Worm (Caenorhabditis elegans) whole organism, mixed stage, embryonic: ENCODE results near the gene F56D5.5.

ENCODE experiments used
- M03D4.4 ChIP-seq: sonication (generic microtip); optimal IDR thresholded peaks from 2 replicates; lab custom pipeline; 2017; ENCODE audit warnings: mild to moderate bottlenecking, missing genetic modification characterization, missing compliant biosample characterization
- bed-3 ChIP-seq: fragments of 200-800 bp; sonication (Bioruptor generic); optimal IDR thresholded peaks from 3 replicates; lab custom pipeline; 2018; ENCODE audit warnings: mild to moderate bottlenecking, missing genetic modification characterization, moderate library complexity, missing compliant biosample characterization
- ceh-39 ChIP-seq: fragments of 150-350 bp; optimal IDR thresholded peaks from 2 replicates; lab custom pipeline; 2014; ENCODE audit warnings: missing biosample characterization, missing genetic modification characterization
- ceh-43 ChIP-seq: fragments of 200-800 bp; sonication (Bioruptor generic); optimal IDR thresholded peaks from 2 replicates; lab custom pipeline; 2018; ENCODE audit warnings: mild to moderate bottlenecking, missing genetic modification characterization, moderate library complexity, missing compliant biosample characterization
- ceh-83 ChIP-seq: fragments of 200-800 bp; sonication (Bioruptor generic); optimal IDR thresholded peaks from 2 replicates; lab custom pipeline; 2018; ENCODE audit warnings: mild to moderate bottlenecking, missing genetic modification characterization, missing compliant biosample characterization
- ces-1 ChIP-seq: fragments of 150-350 bp; optimal IDR thresholded peaks from 2 replicates; lab custom pipeline; 2014; ENCODE audit warnings: missing biosample characterization, missing genetic modification reagents, missing genetic modification characterization
- cnd-1 ChIP-seq: fragments of 200-800 bp; sonication (Bioruptor generic); optimal IDR thresholded peaks from 2 replicates; lab custom pipeline; 2018; ENCODE audit warnings: mild to moderate bottlenecking, missing genetic modification characterization, missing compliant biosample characterization
- drap-1 ChIP-seq: fragments of 200-800 bp; sonication (Bioruptor generic); optimal IDR thresholded peaks from 3 replicates; lab custom pipeline; 2018; ENCODE audit warnings: mild to moderate bottlenecking, missing genetic modification characterization, missing compliant biosample characterization
- elt-1 ChIP-seq: sonication (generic microtip); optimal IDR thresholded peaks from 2 replicates; lab custom pipeline; 2017; ENCODE audit warnings: missing genetic modification characterization, mild to moderate bottlenecking, missing compliant biosample characterization, antibody characterized with exemption, moderate library complexity, borderline replicate concordance; ENCODE audit not compliant: insufficient read depth
- elt-3 ChIP-seq: fragments of 150-350 bp; optimal IDR thresholded peaks from 2 replicates; lab custom pipeline; 2014; ENCODE audit warnings: missing biosample characterization, missing genetic modification characterization
- flh-1 ChIP-seq: fragments of 200-800 bp; sonication (Bioruptor generic); optimal IDR thresholded peaks from 2 replicates; lab custom pipeline; 2018; ENCODE audit warnings: mild to moderate bottlenecking, missing genetic modification characterization, moderate library complexity, missing compliant biosample characterization
- ham-2 ChIP-seq: fragments of 200-800 bp; sonication (Bioruptor generic); optimal IDR thresholded peaks from 2 replicates; lab custom pipeline; 2018; ENCODE audit warnings: mild to moderate bottlenecking, missing genetic modification characterization, missing compliant biosample characterization
- hlh-1 ChIP-seq: fragments of 150-350 bp; optimal IDR thresholded peaks from 2 replicates; lab custom pipeline; 2014; ENCODE audit warnings: missing biosample characterization, missing genetic modification reagents, missing genetic modification characterization
- lin-32 ChIP-seq: fragments of 200-800 bp; sonication (Bioruptor generic); optimal IDR thresholded peaks from 2 replicates; lab custom pipeline; 2018; ENCODE audit warnings: mild to moderate bottlenecking, missing genetic modification characterization, missing compliant biosample characterization
- lsy-2 ChIP-seq: fragments of 150-350 bp; optimal IDR thresholded peaks from 2 replicates; lab custom pipeline; 2014; ENCODE audit warnings: missing biosample characterization, missing genetic modification characterization
- mab-5 ChIP-seq: fragments of 150-350 bp; optimal IDR thresholded peaks from 2 replicates; lab custom pipeline; 2014; ENCODE audit warnings: missing biosample characterization, missing genetic modification characterization
- mep-1 ChIP-seq: fragments of 150-350 bp; optimal IDR thresholded peaks from 2 replicates; lab custom pipeline; 2017; ENCODE audit warnings: missing biosample characterization, missing genetic modification reagents, missing genetic modification characterization, inconsistent platforms
- mls-2 ChIP-seq: sonication (generic microtip); optimal IDR thresholded peaks from 2 replicates; lab custom pipeline; 2016; ENCODE audit warnings: mild to moderate bottlenecking, missing genetic modification characterization, moderate library complexity, missing compliant biosample characterization
- nhr-237 ChIP-seq: fragments of 150-350 bp; optimal IDR thresholded peaks from 2 replicates; lab custom pipeline; 2014; ENCODE audit warnings: missing biosample characterization, missing genetic modification characterization
- nhr-76 ChIP-seq: sonication (generic microtip); optimal IDR thresholded peaks from 2 replicates; lab custom pipeline; 2017; ENCODE audit warnings: missing biosample characterization, missing genetic modification characterization
- sem-2 ChIP-seq: fragments of 200-800 bp; sonication (Bioruptor generic); optimal IDR thresholded peaks from 2 replicates; lab custom pipeline; 2018; ENCODE audit warnings: mild to moderate bottlenecking, missing genetic modification characterization, missing compliant biosample characterization
- sptf-1 ChIP-seq: sonication (generic microtip); optimal IDR thresholded peaks from 2 replicates; lab custom pipeline; 2017; ENCODE audit warnings: mild to moderate bottlenecking, missing genetic modification characterization, moderate library complexity, missing compliant biosample characterization
- tbx-8 ChIP-seq: fragments of 200-800 bp; sonication (Bioruptor generic); optimal IDR thresholded peaks from 2 replicates; lab custom pipeline; 2018; ENCODE audit warnings: mild to moderate bottlenecking, missing genetic modification characterization, moderate library complexity, missing compliant biosample characterization
- unc-120 ChIP-seq: sonication (generic microtip); optimal IDR thresholded peaks from 2 replicates; lab custom pipeline; 2017; ENCODE audit warnings: missing genetic modification characterization, missing compliant biosample characterization; ENCODE audit not compliant: poor library complexity, severe bottlenecking
- unc-39 ChIP-seq: fragments of 150-350 bp; optimal IDR thresholded peaks from 2 replicates; lab custom pipeline; 2014; ENCODE audit warnings: missing biosample characterization, missing genetic modification characterization
- unc-62 ChIP-seq: fragments of 150-350 bp; optimal IDR thresholded peaks from 2 replicates; lab custom pipeline; 2014; ENCODE audit warnings: missing biosample characterization, missing genetic modification reagents, missing genetic modification characterization
- ztf-11 ChIP-seq: fragments of 150-350 bp; optimal IDR thresholded peaks from 2 replicates; lab custom pipeline; 2014; ENCODE audit warnings: missing biosample characterization, missing genetic modification characterization

The F56D5.5 gene

ce11 chrIV:9396118-9396517 lies 11.8 kb downstream of the F56D5.5 start, which contains the start of gene col-121:
Gene col-121 (minus strand): TSS chrIV:9396218.
- TF ChIP-seq elt-1 (tag; lab: Kevin White, UChicago) (peak; percentile 87), elt-3 (tag; lab: Kevin White, UChicago) (peak; percentile 37), ham-2 (GFP tag; lab: Kevin White, UChicago) (no peak)

DNA sequence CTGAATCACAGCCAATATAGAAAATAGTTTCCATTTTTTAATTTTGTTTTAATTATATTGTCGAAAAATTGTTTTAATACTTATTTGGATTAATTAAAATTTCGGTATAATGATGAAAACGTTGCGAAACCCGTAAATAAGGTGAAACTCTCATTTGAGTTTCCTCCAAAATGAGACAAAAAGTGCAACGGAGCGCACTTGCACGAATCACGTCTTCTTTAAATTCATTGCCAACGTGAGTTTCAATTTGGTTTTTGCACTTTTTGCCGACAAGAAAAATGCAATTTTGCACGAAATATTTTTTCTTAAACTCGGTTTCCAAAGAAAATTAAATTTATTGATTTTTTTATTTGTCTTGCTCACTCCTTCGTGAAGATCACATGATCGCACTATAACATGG lies 21.9 kb downstream of the F56D5.5 start, which contains the start of gene daf-15:
Gene daf-15, plus strand, starts transcription at position 171 of the 400 bp plus-strand sequence.
- no peak for TF ChIP-seq lin-32
- TF ChIP-seq mep-1 (tag; lab: Kevin White, UChicago), result peak; percentile 0
- TF ChIP-seq lsy-2 (tag; lab: Kevin White, UChicago), result peak; percentile 14

DNA sequence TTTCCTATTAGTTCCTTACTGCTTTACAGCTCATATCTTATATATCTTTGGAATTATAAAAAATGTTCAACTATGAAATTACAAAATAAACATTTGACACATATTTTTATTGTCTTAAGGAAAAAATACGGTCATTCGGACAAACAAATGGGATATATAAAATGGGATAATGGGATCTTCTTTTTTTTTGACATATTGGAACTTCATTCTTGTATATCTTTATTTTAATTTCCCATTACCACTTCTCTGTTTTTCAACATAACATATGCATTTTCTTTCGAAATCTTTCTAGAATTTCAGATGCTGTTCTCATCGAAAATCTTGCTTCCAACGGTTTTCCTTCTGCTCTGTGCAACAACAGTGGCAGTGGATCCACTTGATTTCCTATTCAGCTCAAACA lies 23.1 kb downstream of the F56D5.5 start, which contains the start of gene C10C5.7:
Gene C10C5.7, plus strand, starts transcription at position 301 of the 400 bp plus-strand sequence.
- no peak for TF ChIP-seq nhr-76
- no peak for TF ChIP-seq unc-120 (tag; lab: Kevin White, UChicago)

- TF ChIP-seq M03D4.4 (tag; lab: Kevin White, UChicago), result no peak
- TF ChIP-seq cnd-1 (tag; lab: Kevin White, UChicago), result no peak
- no peak for TF ChIP-seq ham-2 (GFP tag; lab: Kevin White, UChicago)
- no peak for TF ChIP-seq mab-5 (tag; lab: Kevin White, UChicago)
- TF ChIP-seq sem-2 (GFP tag; lab: Kevin White, UChicago), result no peak
- TF ChIP-seq bed-3 (GFP tag; lab: Kevin White, UChicago), result no peak
- no peak for TF ChIP-seq lsy-2 (tag; lab: Kevin White, UChicago)
- TF ChIP-seq unc-39 (tag; lab: Kevin White, UChicago), result no peak
- TF ChIP-seq, all 35 proteins: peak for 0
These were observed 26.8 kb downstream of the F56D5.5 start, which contains the start of gene C10C5.5 for ce11 chrIV:9381136-9381535. Gene C10C5.5 (plus strand): TSS chrIV:9381436.

- TF ChIP-seq nhr-237 (no peak), elt-3 (tag; lab: Kevin White, UChicago) (no peak), ztf-11 (tag; lab: Kevin White, UChicago) (no peak), unc-62 (GFP tag; lab: Kevin White, UChicago) (no peak), ham-2 (GFP tag; lab: Kevin White, UChicago) (no peak), ceh-39 (tag; lab: Kevin White, UChicago) (no peak), sptf-1 (tag; lab: Kevin White, UChicago) (no peak), ces-1 (GFP tag; lab: Kevin White, UChicago) (no peak), unc-120 (tag; lab: Kevin White, UChicago) (no peak), flh-1 (GFP tag; lab: Kevin White, UChicago) (no peak)
- TF ChIP-seq, all 35 proteins: peak for 0
These were observed 29.6 kb downstream of the F56D5.5 start, which contains the start of gene C10C5.4 for ce11 chrIV:9378272-9378671. Gene C10C5.4 (plus strand): TSS chrIV:9378552.

- TF ChIP-seq ztf-11 (tag; lab: Kevin White, UChicago) (no peak), bed-3 (GFP tag; lab: Kevin White, UChicago) (no peak), mep-1 (tag; lab: Kevin White, UChicago) (no peak), tbx-8 (no peak), ceh-43 (no peak), ceh-83 (no peak), elt-3 (tag; lab: Kevin White, UChicago) (no peak), ham-2 (GFP tag; lab: Kevin White, UChicago) (no peak), cnd-1 (tag; lab: Kevin White, UChicago) (no peak), lsy-2 (tag; lab: Kevin White, UChicago) (no peak), mls-2 (tag; lab: Kevin White, UChicago) (no peak), hlh-1 (tag; lab: Kevin White, UChicago) (no peak), lin-32 (no peak)
These were observed 31.4 kb downstream of the F56D5.5 start for ce11 chrIV:9376550-9376949.

DNA sequence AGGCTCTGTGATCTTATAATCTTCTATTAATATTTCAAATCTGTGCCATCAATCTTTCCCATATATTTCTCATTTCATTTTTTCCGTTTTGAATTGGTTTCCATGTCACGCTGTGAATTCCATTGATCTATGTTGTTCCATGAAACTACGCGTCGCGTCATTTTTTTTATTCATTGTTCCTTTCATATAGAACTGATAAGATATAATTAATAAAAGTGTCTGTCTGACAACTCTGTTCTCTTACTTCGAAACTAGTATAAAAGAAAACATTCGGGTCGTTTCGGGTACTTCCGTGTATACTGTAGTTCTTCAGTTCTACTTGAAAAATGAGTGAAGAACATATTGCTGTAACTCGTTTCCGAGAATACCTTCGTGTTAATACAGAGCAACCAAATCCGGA lies 33.4 kb downstream of the F56D5.5 start, which contains the start of gene C10C5.3:
Gene C10C5.3, plus strand, starts transcription at position 301 of the 400 bp plus-strand sequence.
- TF ChIP-seq ham-2 (GFP tag; lab: Kevin White, UChicago) (no peak), lsy-2 (tag; lab: Kevin White, UChicago) (no peak), ceh-83 (no peak), drap-1 (GFP tag; lab: Kevin White, UChicago) (no peak), nhr-237 (no peak), lin-32 (no peak), ztf-11 (tag; lab: Kevin White, UChicago) (no peak)
